Worm (Caenorhabditis elegans) whole organism, L2 larva: Measurements from ENCODE around the gene F32D8.15.

Experiments used
- ama-1 ChIP-seq: fragments of 150-350 bp; optimal IDR thresholded peaks from 2 replicates; lab custom pipeline; 2018; ENCODE audit warnings: inconsistent platforms
- blmp-1 ChIP-seq: sonication (generic microtip); optimal IDR thresholded peaks from 2 replicates; lab custom pipeline; 2017; ENCODE audit warnings: missing genetic modification characterization, mild to moderate bottlenecking, missing compliant biosample characterization, antibody characterized with exemption, moderate library complexity; ENCODE audit not compliant: insufficient read depth
- dmd-4 ChIP-seq: sonication (generic microtip); optimal IDR thresholded peaks from 2 replicates; lab custom pipeline; 2017; ENCODE audit warnings: missing biosample characterization, missing genetic modification characterization
- elt-3 ChIP-seq: sonication (generic microtip); optimal IDR thresholded peaks from 2 replicates; lab custom pipeline; 2017; ENCODE audit warnings: missing biosample characterization, missing genetic modification characterization
- fos-1 ChIP-seq: fragments of 150-350 bp; optimal IDR thresholded peaks from 2 replicates; lab custom pipeline; 2014; ENCODE audit warnings: missing biosample characterization, missing genetic modification characterization
- lin-11 ChIP-seq: fragments of 150-350 bp; sonication (generic microtip); optimal IDR thresholded peaks from 2 replicates; lab custom pipeline; 2014; ENCODE audit warnings: missing biosample characterization, missing genetic modification characterization, inconsistent platforms, mixed read lengths
- mbf-1 ChIP-seq: sonication (generic microtip); optimal IDR thresholded peaks from 2 replicates; lab custom pipeline; 2017; ENCODE audit warnings: missing biosample characterization, missing genetic modification characterization
- ztf-11 ChIP-seq: sonication (generic microtip); optimal IDR thresholded peaks from 2 replicates; lab custom pipeline; 2017; ENCODE audit warnings: missing biosample characterization, missing genetic modification characterization

ce11 chrV:10939990-10940570, 36.2 kb downstream of the F32D8.15 start:
- no peak for TF ChIP-seq fos-1 (tag; lab: Kevin White, UChicago)
- TF ChIP-seq dmd-4 (tag; lab: Kevin White, UChicago): no peak
- TF ChIP-seq ztf-11 (tag; lab: Kevin White, UChicago): no peak
- no peak for TF ChIP-seq mbf-1 (tag; lab: Kevin White, UChicago)
- TF ChIP-seq ama-1 (lab: Kevin White, UChicago): no peak
- no peak for TF ChIP-seq lin-11 (tag; lab: Kevin White, UChicago)
- TF ChIP-seq blmp-1 (tag; lab: Kevin White, UChicago): no peak
- TF ChIP-seq elt-3 (tag; lab: Kevin White, UChicago): no peak
